Fruit fly (Drosophila melanogaster): ENCODE data around the gene Sol1.

Gene Sol1

DNA sequence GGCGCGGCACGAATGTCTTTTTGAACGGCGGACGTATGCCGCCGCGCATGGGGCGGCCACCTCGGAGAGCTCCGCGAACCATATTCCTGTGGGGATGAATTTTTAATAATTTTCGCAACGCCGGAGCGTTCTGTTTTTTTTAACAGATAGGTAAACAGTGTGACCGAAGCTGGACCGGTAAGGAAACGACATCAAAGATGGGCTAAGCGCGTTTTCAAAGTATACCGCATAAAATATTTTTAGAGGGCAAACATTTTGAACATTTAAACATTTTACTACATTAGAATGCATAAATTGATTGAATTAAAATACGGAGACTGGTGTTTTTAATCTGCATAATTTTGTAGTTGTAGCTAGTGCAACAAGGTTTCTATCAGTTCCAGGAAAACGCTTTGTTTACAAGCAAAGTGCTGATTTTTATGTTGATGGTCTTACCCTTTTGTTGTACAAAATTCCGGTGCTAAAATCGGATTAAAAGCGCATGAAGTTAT lies 43.1 kb downstream of the Sol1 start, which contains the start of the genes CG5641 and CG5245 (continued):
- TF ChIP-seq CG30020 (tag; optimal IDR thresholded peaks at IDR 0.05), result peak; percentile 15
- TF ChIP-seq nmo (GFP tag; optimal IDR thresholded peaks at IDR 0.05), result peak; percentile 20
- no peak for TF ChIP-seq sug (tag; optimal IDR thresholded peaks at IDR 0.05)
- no peak for TF ChIP-seq tx (GFP tag; optimal IDR thresholded peaks at IDR 0.05)
- TF ChIP-seq kah (GFP tag; optimal IDR thresholded peaks at IDR 0.05), result no peak
- TF ChIP-seq az2 (GFP tag; optimal IDR thresholded peaks at IDR 0.05), result no peak
- TF ChIP-seq Lhr (GFP tag; optimal IDR thresholded peaks at IDR 0.05), result peak; percentile 31
- TF ChIP-seq ttk (GFP tag; IDR thresholded peaks at IDR 0.05), result no peak
- no peak for TF ChIP-seq stc (GFP tag; IDR thresholded peaks at IDR 0.05)
- TF ChIP-seq Atf3 (GFP tag; optimal IDR thresholded peaks at IDR 0.05), result no peak
- TF ChIP-seq CG2199 (GFP tag; IDR thresholded peaks at IDR 0.05), result no peak
- TF ChIP-seq pb (GFP tag; optimal IDR thresholded peaks at IDR 0.05), result no peak
- TF ChIP-seq Fer3 (tag; optimal IDR thresholded peaks at IDR 0.05), result no peak
- TF ChIP-seq D19B (GFP tag; optimal IDR thresholded peaks at IDR 0.05), result no peak
- no peak for TF ChIP-seq Deaf1 (tag; optimal IDR thresholded peaks at IDR 0.05)
- no peak for TF ChIP-seq Xrp1 (GFP tag; IDR thresholded peaks at IDR 0.05)
- TF ChIP-seq ase (GFP tag; IDR thresholded peaks at IDR 0.05), result no peak
- TF ChIP-seq corto (GFP tag; optimal IDR thresholded peaks at IDR 0.05), result no peak
- peak; percentile 51 for TF ChIP-seq pzg (GFP tag; optimal IDR thresholded peaks at IDR 0.05)
- peak; percentile 60 for TF ChIP-seq Dp (GFP tag; optimal IDR thresholded peaks at IDR 0.05)
- no peak for TF ChIP-seq sr (GFP tag; IDR thresholded peaks at IDR 0.05)
- TF ChIP-seq CG31388 (GFP tag; optimal IDR thresholded peaks at IDR 0.05), result no peak
- no peak for TF ChIP-seq CG9932 (GFP tag; IDR thresholded peaks at IDR 0.05)
- no peak for TF ChIP-seq CG11456 (GFP tag; IDR thresholded peaks at IDR 0.05)
- no peak for TF ChIP-seq CG2889 (GFP tag; IDR thresholded peaks at IDR 0.05)
- TF ChIP-seq E2f2 (GFP tag; IDR thresholded peaks at IDR 0.05), result peak; percentile 64
- peak in 1 of 2 experiments; percentile 0 for TF ChIP-seq insv (GFP tag; optimal IDR thresholded peaks at IDR 0.05)
- no peak for TF ChIP-seq klu (GFP tag; IDR thresholded peaks at IDR 0.05)
- no peak for TF ChIP-seq Mes4 (GFP tag; optimal IDR thresholded peaks at IDR 0.05)
- TF ChIP-seq CG3281 (GFP tag; optimal IDR thresholded peaks at IDR 0.05), result no peak
- TF ChIP-seq exex (tag; optimal IDR thresholded peaks at IDR 0.05), result no peak
- TF ChIP-seq ftz-f1 (GFP tag; optimal IDR thresholded peaks at IDR 0.05), result no peak
- no peak for TF ChIP-seq CG10274 (GFP tag; optimal IDR thresholded peaks at IDR 0.05)
- TF ChIP-seq hkb (optimal IDR thresholded peaks at IDR 0.05), result peak; percentile 26
- no peak for TF ChIP-seq hkb (GFP tag; IDR thresholded peaks at IDR 0.05)
- TF ChIP-seq ssp (GFP tag; IDR thresholded peaks at IDR 0.05), result no peak
- no peak for TF ChIP-seq NfI (GFP tag; optimal IDR thresholded peaks at IDR 0.05)
- no peak for TF ChIP-seq Hsf (GFP tag; optimal IDR thresholded peaks at IDR 0.05)
- TF ChIP-seq nerfin-2 (GFP tag; IDR thresholded peaks at IDR 0.05; ENCODE audit: partially characterized antibody), result no peak
- TF ChIP-seq CG32772 (GFP tag; IDR thresholded peaks at IDR 0.05), result no peak
- TF ChIP-seq CG4707 (GFP tag; optimal IDR thresholded peaks at IDR 0.05), result no peak
- TF ChIP-seq sima (GFP tag; optimal IDR thresholded peaks at IDR 0.05), result no peak
- no peak for TF ChIP-seq fd64A (GFP tag; optimal IDR thresholded peaks at IDR 0.05)
- no peak for TF ChIP-seq vnd (GFP tag; IDR thresholded peaks at IDR 0.05; ENCODE audit: partially characterized antibody)
- no peak for TF ChIP-seq CG12942 (GFP tag; optimal IDR thresholded peaks at IDR 0.05)
- no peak for TF ChIP-seq chif (GFP tag; optimal IDR thresholded peaks at IDR 0.05)
- no peak for TF ChIP-seq CG9876 (GFP tag; optimal IDR thresholded peaks at IDR 0.05)
- TF ChIP-seq fu2 (GFP tag; optimal IDR thresholded peaks at IDR 0.05), result no peak
- peak; percentile 34 for TF ChIP-seq Sin3A (optimal IDR thresholded peaks at IDR 0.05)
- TF ChIP-seq CG4404 (GFP tag; IDR thresholded peaks at IDR 0.05), result no peak
- no peak for TF ChIP-seq Abd-B (GFP tag; optimal IDR thresholded peaks at IDR 0.05)
- TF ChIP-seq CG12659 (GFP tag; optimal IDR thresholded peaks at IDR 0.05), result peak; percentile 22
- TF ChIP-seq gcm (GFP tag; optimal IDR thresholded peaks at IDR 0.05), result no peak

Data from whole organism, embryonic.